Worm (Caenorhabditis elegans) whole organism, dauer: ENCODE results near the gene K10H10.9.

Experiments
- unc-62 ChIP-seq: sonication (generic microtip); optimal IDR thresholded peaks from 2 replicates; lab custom pipeline; 2017; ENCODE audit warnings: missing biosample characterization, missing genetic modification reagents, missing genetic modification characterization

Gene K10H10.9

ce11 chrII:14474700-14475099, 40.2 kb downstream of the K10H10.9 start:
- TF ChIP-seq unc-62, result no peak

ce11 chrII:14470020-14470419, 44.9 kb downstream of the K10H10.9 start:
- no peak for TF ChIP-seq unc-62
